Worm (Caenorhabditis elegans): ENCODE data around the gene ash-2.

The ash-2 gene

ce11 chrII:11958793-11959574 lies 20.7 kb upstream of the ash-2 start (continued):
- peak; percentile 4 for TF ChIP-seq sox-4 (tag; optimal IDR thresholded peaks at IDR 0.05)
- TF ChIP-seq skn-1 (tag; optimal IDR thresholded peaks at IDR 0.05), result peak; percentile 30
- TF ChIP-seq zip-4 (GFP tag; optimal IDR thresholded peaks at IDR 0.05), result no peak
- peak; percentile 21 for TF ChIP-seq fkh-10 (GFP tag; optimal IDR thresholded peaks at IDR 0.05)
- peak; percentile 22; the same call in 1 of the 2 replicates for TF ChIP-seq isw-1 (GFP tag; IDR thresholded peaks at IDR 0.05)
- TF ChIP-seq lin-14 (GFP tag; optimal IDR thresholded peaks at IDR 0.05), result peak; percentile 52
- TF ChIP-seq nhr-76 (tag; optimal IDR thresholded peaks at IDR 0.05), result no peak
- peak; percentile 86 for TF ChIP-seq rnt-1 (tag; optimal IDR thresholded peaks at IDR 0.05)
- TF ChIP-seq lin-13 (GFP tag; optimal IDR thresholded peaks at IDR 0.05), result peak; percentile 49
- no peak for TF ChIP-seq zag-1 (tag; optimal IDR thresholded peaks at IDR 0.05)
- peak; percentile 71 for TF ChIP-seq nhr-71 (tag; optimal IDR thresholded peaks at IDR 0.05)
- TF ChIP-seq dpl-1 (GFP tag; optimal IDR thresholded peaks at IDR 0.05), result peak; percentile 38 to 58 (median 42)
- TF ChIP-seq lir-3 (tag; optimal IDR thresholded peaks at IDR 0.05; ENCODE audit: poor library complexity), result peak; percentile 36
- TF ChIP-seq nhr-20 (tag; optimal IDR thresholded peaks at IDR 0.05), result peak; percentile 71
- TF ChIP-seq mdl-1 (tag; optimal IDR thresholded peaks at IDR 0.05), result peak in 1 of 2 experiments; percentile 57
- TF ChIP-seq elt-3 (tag; optimal IDR thresholded peaks at IDR 0.05), result peak in 1 of 6 experiments; percentile 34
- peak in 1 of 2 experiments; percentile 31 for TF ChIP-seq ztf-11 (tag; optimal IDR thresholded peaks at IDR 0.05)
- no peak for TF ChIP-seq C34B4.2 (tag; optimal IDR thresholded peaks at IDR 0.05)
- TF ChIP-seq fos-1 (tag; optimal IDR thresholded peaks at IDR 0.05), result peak; percentile 53
- peak; percentile 66 for TF ChIP-seq unc-130 (tag; optimal IDR thresholded peaks at IDR 0.05)
- peak; percentile 66 for TF ChIP-seq nhr-19 (GFP tag; conservative IDR thresholded peaks at IDR 0.05)
- TF ChIP-seq ets-5 (GFP tag; IDR thresholded peaks at IDR 0.05), result no peak
- TF ChIP-seq lsy-2 (tag; optimal IDR thresholded peaks at IDR 0.05), result peak; percentile 32 to 77
- no peak for TF ChIP-seq ceh-63 (GFP tag; optimal IDR thresholded peaks at IDR 0.05)
- peak; percentile 34 for TF ChIP-seq snpc-4 (tag; optimal IDR thresholded peaks at IDR 0.05)
- no peak for TF ChIP-seq fkh-4 (tag; optimal IDR thresholded peaks at IDR 0.05; ENCODE audit: borderline replicate concordance)
- no peak for TF ChIP-seq egl-27 (tag; optimal IDR thresholded peaks at IDR 0.05)
- peak; percentile 8 for TF ChIP-seq vab-15 (tag; optimal IDR thresholded peaks at IDR 0.05)
- TF ChIP-seq ceh-82 (tag; optimal IDR thresholded peaks at IDR 0.05), result peak in 2 of 3 experiments; percentile 35 to 73
- TF ChIP-seq xbp-1 (tag; optimal IDR thresholded peaks at IDR 0.05), result peak; percentile 51
- TF ChIP-seq lin-35 (GFP tag; optimal IDR thresholded peaks at IDR 0.05), result peak; percentile 58 to 76
- peak; percentile 87 for TF ChIP-seq snu-23 (GFP tag; optimal IDR thresholded peaks at IDR 0.05)
- no peak for TF ChIP-seq sup-37 (GFP tag; optimal IDR thresholded peaks at IDR 0.05)
- peak; percentile 70 for TF ChIP-seq dsc-1 (tag; optimal IDR thresholded peaks at IDR 0.05)
- no peak for TF ChIP-seq lin-39 (tag; optimal IDR thresholded peaks at IDR 0.05)
- TF ChIP-seq mep-1 (tag; optimal IDR thresholded peaks at IDR 0.05), result peak; percentile 52
- TF ChIP-seq elt-2 (tag; optimal IDR thresholded peaks at IDR 0.05), result no peak
- no peak for TF ChIP-seq alr-1 (tag; optimal IDR thresholded peaks at IDR 0.05; ENCODE audit: borderline replicate concordance)
- TF ChIP-seq nhr-28 (tag; optimal IDR thresholded peaks at IDR 0.05), result no peak

ce11 chrII:11960596-11961217 lies 18.9 kb upstream of the ash-2 start:
- peak; percentile 69 for TF ChIP-seq mep-1 (tag; optimal IDR thresholded peaks at IDR 0.05)
- no peak for TF ChIP-seq pqm-1 (tag; optimal IDR thresholded peaks at IDR 0.05)
- TF ChIP-seq nhr-237 (tag; optimal IDR thresholded peaks at IDR 0.05), result no peak
- TF ChIP-seq ceh-63 (GFP tag; optimal IDR thresholded peaks at IDR 0.05), result no peak
- no peak for TF ChIP-seq nhr-28 (tag; optimal IDR thresholded peaks at IDR 0.05)
- TF ChIP-seq efl-1 (optimal IDR thresholded peaks at IDR 0.05), result peak; percentile 26 to 49
- peak; percentile 46 to 92 for TF ChIP-seq efl-1 (GFP tag; optimal IDR thresholded peaks at IDR 0.05 in 1 of 2)
- peak; percentile 39; the same call in 1 of the 2 replicates for TF ChIP-seq mab-9 (GFP tag; IDR thresholded peaks at IDR 0.05)
- TF ChIP-seq hpl-2 (GFP tag; optimal IDR thresholded peaks at IDR 0.05), result no peak
- no peak for TF ChIP-seq unc-62 (GFP tag; optimal IDR thresholded peaks at IDR 0.05)
- TF ChIP-seq fos-1 (tag; optimal IDR thresholded peaks at IDR 0.05), result peak; percentile 43
- peak; percentile 64 for TF ChIP-seq jun-1 (tag; optimal IDR thresholded peaks at IDR 0.05)
- no peak for TF ChIP-seq aly-2 (tag; optimal IDR thresholded peaks at IDR 0.05)
- TF ChIP-seq lin-14 (GFP tag; optimal IDR thresholded peaks at IDR 0.05), result peak; percentile 66
- peak; percentile 65 for TF ChIP-seq tbx-2 (tag; optimal IDR thresholded peaks at IDR 0.05)
- no peak for TF ChIP-seq alr-1 (tag; optimal IDR thresholded peaks at IDR 0.05; ENCODE audit: borderline replicate concordance)
- TF ChIP-seq hlh-17 (GFP tag; optimal IDR thresholded peaks at IDR 0.05; ENCODE audit: borderline replicate concordance), result no peak
- TF ChIP-seq dsc-1 (tag; optimal IDR thresholded peaks at IDR 0.05), result peak; percentile 81

Data from whole organism, L1 larva.